Worm (Caenorhabditis elegans): ENCODE data around the gene T05A8.3.

The T05A8.3 gene

ce11 chrII:2741405-2741804 is 24.2 kb upstream of the T05A8.3 start:
- TF ChIP-seq aly-1 (tag; optimal IDR thresholded peaks at IDR 0.05) (no peak), scrt-1 (GFP tag; IDR thresholded peaks at IDR 0.05) (0 out of 2 replicates have a peak, but pooled peaks have one; percentile 47)

- TF ChIP-seq ceh-13 (GFP tag; optimal IDR thresholded peaks at IDR 0.05) (no peak), tbx-37 (GFP tag; conservative IDR thresholded peaks at IDR 0.05) (no peak)
These were observed 22.4 kb upstream of the T05A8.3 start, which contains the start of gene T05A8.6 for ce11 chrII:2739619-2740018. Gene T05A8.6 (minus strand): TSS chrII:2739719.

- TF ChIP-seq ama-1 (optimal IDR thresholded peaks at IDR 0.05) (no peak), tbx-37 (GFP tag; conservative IDR thresholded peaks at IDR 0.05) (no peak), sea-1 (GFP tag; conservative IDR thresholded peaks at IDR 0.05) (no peak), pes-1 (GFP tag; IDR thresholded peaks at IDR 0.05) (no peak), F13C5.2 (tag; optimal IDR thresholded peaks at IDR 0.05) (no peak), B0310.2 (tag; optimal IDR thresholded peaks at IDR 0.05) (no peak), ceh-13 (GFP tag; optimal IDR thresholded peaks at IDR 0.05) (no peak), flt-1 (GFP tag; IDR thresholded peaks at IDR 0.05) (no peak), tra-4 (tag; optimal IDR thresholded peaks at IDR 0.05) (no peak)
These were observed 19.7 kb upstream of the T05A8.3 start for ce11 chrII:2736938-2737337.

ce11 chrII:2736156-2736728 is 19.0 kb upstream of the T05A8.3 start, which contains the start of gene T05A8.8:
Gene T05A8.8 (plus strand): TSS chrII:2736678.
- TF ChIP-seq flt-1 (GFP tag; IDR thresholded peaks at IDR 0.05): no peak
- TF ChIP-seq hnd-1 (tag; optimal IDR thresholded peaks at IDR 0.05): no peak
- no peak for TF ChIP-seq hmg-4 (GFP tag; optimal IDR thresholded peaks at IDR 0.05)
- TF ChIP-seq F13C5.2 (tag; optimal IDR thresholded peaks at IDR 0.05): no peak
- TF ChIP-seq sea-1 (GFP tag; conservative IDR thresholded peaks at IDR 0.05): no peak
- TF ChIP-seq tbx-37 (GFP tag; conservative IDR thresholded peaks at IDR 0.05): no peak
- no peak for TF ChIP-seq ama-1 (optimal IDR thresholded peaks at IDR 0.05)
- TF ChIP-seq tbx-11 (GFP tag; IDR thresholded peaks at IDR 0.05): no peak
- TF ChIP-seq pes-1 (GFP tag; IDR thresholded peaks at IDR 0.05): no peak
- no peak for TF ChIP-seq hmbx-1 (tag; optimal IDR thresholded peaks at IDR 0.05)
- TF ChIP-seq B0310.2 (tag; optimal IDR thresholded peaks at IDR 0.05): no peak
- TF ChIP-seq scrt-1 (GFP tag; IDR thresholded peaks at IDR 0.05): no peak
- TF ChIP-seq ceh-36 (tag; optimal IDR thresholded peaks at IDR 0.05): no peak
- TF ChIP-seq ceh-13 (GFP tag; optimal IDR thresholded peaks at IDR 0.05): no peak
- no peak for TF ChIP-seq tra-4 (tag; optimal IDR thresholded peaks at IDR 0.05)

ce11 chrII:2735644-2736043 is 18.4 kb upstream of the T05A8.3 start:
- no peak for TF ChIP-seq pes-1 (GFP tag; IDR thresholded peaks at IDR 0.05)
- TF ChIP-seq aly-1 (tag; optimal IDR thresholded peaks at IDR 0.05): no peak
- no peak for TF ChIP-seq sea-1 (GFP tag; conservative IDR thresholded peaks at IDR 0.05)
- no peak for TF ChIP-seq ama-1 (optimal IDR thresholded peaks at IDR 0.05)
- TF ChIP-seq hnd-1 (tag; optimal IDR thresholded peaks at IDR 0.05): no peak
- no peak for TF ChIP-seq hmg-4 (GFP tag; optimal IDR thresholded peaks at IDR 0.05)

- no peak for TF ChIP-seq ets-7 (tag; optimal IDR thresholded peaks at IDR 0.05)
- TF ChIP-seq scrt-1 (GFP tag; IDR thresholded peaks at IDR 0.05): no peak
- no peak for TF ChIP-seq tbx-11 (GFP tag; IDR thresholded peaks at IDR 0.05)
- TF ChIP-seq ama-1 (optimal IDR thresholded peaks at IDR 0.05): no peak
- TF ChIP-seq ceh-36 (tag; optimal IDR thresholded peaks at IDR 0.05): no peak
- no peak for TF ChIP-seq hnd-1 (tag; optimal IDR thresholded peaks at IDR 0.05)
These were observed 18.0 kb upstream of the T05A8.3 start, which contains the start of gene wdr-31 for ce11 chrII:2735192-2735591. Gene wdr-31 (minus strand): TSS chrII:2735292.

ce11 chrII:2734735-2735134 is 17.5 kb upstream of the T05A8.3 start:
- 0 out of 2 replicates have a peak, but pooled peaks have one; percentile 27 for TF ChIP-seq scrt-1 (GFP tag; IDR thresholded peaks at IDR 0.05)
- no peak for TF ChIP-seq B0310.2 (tag; optimal IDR thresholded peaks at IDR 0.05)

- TF ChIP-seq hmbx-1 (tag; optimal IDR thresholded peaks at IDR 0.05) (no peak), ceh-36 (tag; optimal IDR thresholded peaks at IDR 0.05) (peak; percentile 66)
These were observed 17.0 kb upstream of the T05A8.3 start for ce11 chrII:2734266-2734665.

ce11 chrII:2730647-2731046 is 13.4 kb upstream of the T05A8.3 start:
- no peak for TF ChIP-seq hmbx-1 (tag; optimal IDR thresholded peaks at IDR 0.05)
- TF ChIP-seq tra-4 (tag; optimal IDR thresholded peaks at IDR 0.05): no peak
- no peak for TF ChIP-seq aly-1 (tag; optimal IDR thresholded peaks at IDR 0.05)
- no peak for TF ChIP-seq scrt-1 (GFP tag; IDR thresholded peaks at IDR 0.05)
- TF ChIP-seq ama-1 (optimal IDR thresholded peaks at IDR 0.05): no peak
- TF ChIP-seq sea-1 (GFP tag; conservative IDR thresholded peaks at IDR 0.05): no peak
- TF ChIP-seq ets-7 (tag; optimal IDR thresholded peaks at IDR 0.05): no peak
- TF ChIP-seq hnd-1 (tag; optimal IDR thresholded peaks at IDR 0.05): no peak

ce11 chrII:2726774-2727173 is 9.5 kb upstream of the T05A8.3 start:
- TF ChIP-seq tbx-37 (GFP tag; conservative IDR thresholded peaks at IDR 0.05) (no peak), aly-1 (tag; optimal IDR thresholded peaks at IDR 0.05) (no peak), tra-4 (tag; optimal IDR thresholded peaks at IDR 0.05) (no peak), ceh-36 (tag; optimal IDR thresholded peaks at IDR 0.05) (no peak), scrt-1 (GFP tag; IDR thresholded peaks at IDR 0.05) (no peak), F13C5.2 (tag; optimal IDR thresholded peaks at IDR 0.05) (no peak), hmg-4 (GFP tag; optimal IDR thresholded peaks at IDR 0.05) (no peak), pes-1 (GFP tag; IDR thresholded peaks at IDR 0.05) (no peak), ama-1 (optimal IDR thresholded peaks at IDR 0.05) (no peak), hmbx-1 (tag; optimal IDR thresholded peaks at IDR 0.05) (no peak), ets-7 (tag; optimal IDR thresholded peaks at IDR 0.05) (no peak), sea-1 (GFP tag; conservative IDR thresholded peaks at IDR 0.05) (no peak), ceh-13 (GFP tag; optimal IDR thresholded peaks at IDR 0.05) (no peak), B0310.2 (tag; optimal IDR thresholded peaks at IDR 0.05) (no peak), tbx-11 (GFP tag; IDR thresholded peaks at IDR 0.05) (no peak), flt-1 (GFP tag; IDR thresholded peaks at IDR 0.05) (no peak), hnd-1 (tag; optimal IDR thresholded peaks at IDR 0.05) (no peak)
